Fruit fly (Drosophila melanogaster): ENCODE results near the gene CG15628.

DNA sequence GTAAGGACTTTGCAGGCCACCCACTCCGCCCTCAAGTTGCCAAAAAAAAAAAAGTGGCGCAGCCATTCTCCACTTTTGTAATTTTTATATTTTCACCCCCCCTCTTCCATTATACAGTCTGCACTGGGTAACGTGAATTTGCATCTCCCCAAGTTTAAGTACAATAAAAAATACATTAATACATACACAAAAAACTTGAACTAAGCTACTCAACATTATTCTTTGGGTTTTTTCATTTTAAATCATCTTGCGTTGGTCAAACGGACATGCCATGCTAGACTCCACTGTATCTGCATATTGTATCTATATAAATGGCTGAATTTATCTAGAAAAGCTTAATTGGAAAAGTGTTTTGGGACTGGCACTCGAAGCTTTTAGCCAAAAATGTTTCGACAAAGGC is 39.9 kb downstream of the CG15628 start:
- TF ChIP-seq Dif (GFP tag; optimal IDR thresholded peaks at IDR 0.05; ENCODE audit: partially characterized antibody) (no peak), psq (GFP tag; optimal IDR thresholded peaks at IDR 0.05) (no peak)
